Fruit fly (Drosophila melanogaster): ENCODE results near the gene CG15337.

CG15337 gene

DNA sequence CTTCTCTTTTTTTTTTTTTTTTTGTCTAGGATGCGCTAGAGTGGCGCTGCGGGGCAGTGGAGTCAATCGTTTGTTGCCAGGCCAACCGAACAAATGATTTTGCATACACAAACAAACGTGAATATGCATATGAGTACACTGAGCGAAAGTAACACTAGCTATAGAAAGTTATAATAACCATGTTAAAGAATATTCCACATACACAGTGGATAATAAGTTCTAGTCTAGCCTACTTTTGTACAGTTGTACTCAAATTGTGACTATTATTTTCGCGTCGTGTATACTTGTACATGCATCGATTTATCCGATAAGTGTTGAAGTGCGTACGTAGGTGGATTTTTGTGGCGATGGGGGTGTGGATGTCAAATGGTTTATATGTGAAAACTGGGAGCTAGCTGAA is 47.2 kb downstream of the CG15337 start:
- TF ChIP-seq CG14655 (GFP tag; optimal IDR thresholded peaks at IDR 0.05) (peak; percentile 20), CG32121 (GFP tag; IDR thresholded peaks at IDR 0.05) (0 out of 2 replicates have a peak, but pooled peaks have one; percentile 26), CG9948 (tag; optimal IDR thresholded peaks at IDR 0.05) (peak; percentile 3), CG10348 (GFP tag; IDR thresholded peaks at IDR 0.05) (no peak), CG15710 (tag; optimal IDR thresholded peaks at IDR 0.05) (peak; percentile 14), gl (tag; optimal IDR thresholded peaks at IDR 0.05) (no peak), Ets98B (GFP tag; IDR thresholded peaks at IDR 0.05) (peak; percentile 46), CG17806 (tag; optimal IDR thresholded peaks at IDR 0.05) (peak; percentile 5), CG8301 (tag; optimal IDR thresholded peaks at IDR 0.05) (peak; percentile 26), CG8159 (tag; optimal IDR thresholded peaks at IDR 0.05) (peak; percentile 19), CG13204 (GFP tag; optimal IDR thresholded peaks at IDR 0.05) (no peak), fd96Ca (GFP tag; IDR thresholded peaks at IDR 0.05) (0 out of 3 replicates have a peak, but pooled peaks have one; percentile 34), Pif1A (GFP tag; optimal IDR thresholded peaks at IDR 0.05) (peak; percentile 31), CG4496 (GFP tag; IDR thresholded peaks at IDR 0.05) (peak; percentile 61; the same call in 2 of the 3 replicates), Pif1B (GFP tag; optimal IDR thresholded peaks at IDR 0.05) (no peak)

- TF ChIP-seq CG8159 (tag; optimal IDR thresholded peaks at IDR 0.05) (no peak), EcR (GFP tag; optimal IDR thresholded peaks at IDR 0.05) (no peak), rn (GFP tag; IDR thresholded peaks at IDR 0.05) (no peak), CG4496 (GFP tag; IDR thresholded peaks at IDR 0.05) (no peak), CG8301 (tag; optimal IDR thresholded peaks at IDR 0.05) (no peak), Pif1B (GFP tag; optimal IDR thresholded peaks at IDR 0.05) (no peak), CG12605 (GFP tag; IDR thresholded peaks at IDR 0.05) (no peak), CG13204 (GFP tag; optimal IDR thresholded peaks at IDR 0.05) (no peak), CG32121 (GFP tag; IDR thresholded peaks at IDR 0.05) (no peak), CG9948 (tag; optimal IDR thresholded peaks at IDR 0.05) (no peak), CG34367 (tag; optimal IDR thresholded peaks at IDR 0.05) (no peak), Pif1A (GFP tag; optimal IDR thresholded peaks at IDR 0.05) (no peak), CG17806 (tag; optimal IDR thresholded peaks at IDR 0.05) (no peak), fd96Ca (GFP tag; IDR thresholded peaks at IDR 0.05) (no peak), gl (tag; optimal IDR thresholded peaks at IDR 0.05) (no peak), CG10348 (GFP tag; IDR thresholded peaks at IDR 0.05) (no peak), Ets98B (GFP tag; IDR thresholded peaks at IDR 0.05) (no peak), CG15710 (tag; optimal IDR thresholded peaks at IDR 0.05) (no peak)
These were observed 50.8 kb downstream of the CG15337 start for dm6 chrX:8210632-8211031.

Data from whole organism, pupa.